Fruit fly (Drosophila melanogaster): ENCODE data around the gene Edem1.
A peak's percentile ranks its signal among the peaks of the same experiment; 100 is the strongest.

Gene Edem1

DNA sequence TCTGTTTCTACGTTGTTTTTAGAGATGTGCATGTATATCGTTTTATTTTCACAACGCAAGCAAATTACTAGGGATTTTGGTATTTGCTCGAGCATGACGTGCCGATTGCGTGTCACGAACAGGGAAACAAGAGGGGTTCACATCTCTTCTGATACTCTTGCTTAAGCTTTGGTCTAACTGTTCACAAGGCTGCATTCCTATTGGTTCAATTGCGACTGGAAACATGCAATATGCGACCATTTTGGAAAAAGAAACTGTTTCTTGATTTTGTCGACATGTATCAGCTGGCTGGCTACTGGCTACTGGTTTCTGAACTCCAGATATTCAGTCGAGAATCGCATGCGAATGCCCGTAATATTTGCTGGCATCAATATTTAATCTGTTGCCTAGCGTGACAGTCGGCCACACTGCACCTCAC lies 28.5 kb downstream of the Edem1 start, which contains the start of gene Coa8 (continued):
- TF ChIP-seq CG11723 (GFP tag; optimal IDR thresholded peaks at IDR 0.05) (no peak), ara (GFP tag; IDR thresholded peaks at IDR 0.05) (no peak), odd (GFP tag; optimal IDR thresholded peaks at IDR 0.05) (no peak), insv (GFP tag; optimal IDR thresholded peaks at IDR 0.05) (peak in 1 of 2 experiments; percentile 25), CG14667 (GFP tag; IDR thresholded peaks at IDR 0.05) (peak; percentile 30; the same call in 1 of the 2 replicates), amos (GFP tag; IDR thresholded peaks at IDR 0.05; ENCODE audit: partially characterized antibody) (peak; percentile 56), NFAT (GFP tag; IDR thresholded peaks at IDR 0.05) (peak; percentile 31; the same call in 1 of the 2 replicates), usp (GFP tag; optimal IDR thresholded peaks at IDR 0.05) (no peak), caup (GFP tag; optimal IDR thresholded peaks at IDR 0.05; ENCODE audit: severe bottlenecking) (peak; percentile 47), sim (GFP tag; IDR thresholded peaks at IDR 0.05) (no peak), mam (GFP tag; optimal IDR thresholded peaks at IDR 0.05) (peak; percentile 40), CG13424 (tag; optimal IDR thresholded peaks at IDR 0.05) (peak; percentile 62), CG13296 (GFP tag; optimal IDR thresholded peaks at IDR 0.05) (peak; percentile 31), bigmax (GFP tag; optimal IDR thresholded peaks at IDR 0.05) (no peak), sisA (GFP tag; IDR thresholded peaks at IDR 0.05) (peak; percentile 40), crp (GFP tag; optimal IDR thresholded peaks at IDR 0.05) (peak in 1 of 2 experiments; percentile 53), Hr51 (GFP tag; optimal IDR thresholded peaks at IDR 0.05) (peak in 1 of 2 experiments; percentile 34), CG9797 (GFP tag; optimal IDR thresholded peaks at IDR 0.05) (peak; percentile 33), Nf-YB (GFP tag; optimal IDR thresholded peaks at IDR 0.05) (peak; percentile 4), CG5953 (GFP tag; IDR thresholded peaks at IDR 0.05) (no peak), Dip3 (GFP tag; optimal IDR thresholded peaks at IDR 0.05) (peak; percentile 33), CG9437 (GFP tag; optimal IDR thresholded peaks at IDR 0.05) (peak; percentile 11), Side (GFP tag; optimal IDR thresholded peaks at IDR 0.05) (no peak), CG9727 (GFP tag; optimal IDR thresholded peaks at IDR 0.05) (no peak), unc-4 (GFP tag; IDR thresholded peaks at IDR 0.05; ENCODE audit: partially characterized antibody) (peak; percentile 28; the same call in 1 of the 2 replicates), danr (GFP tag; IDR thresholded peaks at IDR 0.05) (no peak), Ptx1 (GFP tag; IDR thresholded peaks at IDR 0.05) (peak; percentile 59), YL-1 (GFP tag; optimal IDR thresholded peaks at IDR 0.05) (peak; percentile 10), CG1792 (GFP tag; optimal IDR thresholded peaks at IDR 0.05) (no peak), CG4617 (GFP tag; optimal IDR thresholded peaks at IDR 0.05; ENCODE audit: borderline replicate concordance) (peak; percentile 45), CG6683 (GFP tag; optimal IDR thresholded peaks at IDR 0.05) (no peak), Dbx (GFP tag; IDR thresholded peaks at IDR 0.05) (peak; percentile 62; the same call in 1 of the 3 replicates), C15 (GFP tag; IDR thresholded peaks at IDR 0.05) (no peak), nmo (GFP tag; optimal IDR thresholded peaks at IDR 0.05) (peak; percentile 40), pb (GFP tag; optimal IDR thresholded peaks at IDR 0.05) (no peak), CG10979 (tag; optimal IDR thresholded peaks at IDR 0.05) (no peak), CG7963 (GFP tag; IDR thresholded peaks at IDR 0.05; ENCODE audit: partially characterized antibody) (0 out of 3 replicates have a peak, but pooled peaks have one; percentile 36), scrt (GFP tag; optimal IDR thresholded peaks at IDR 0.05) (no peak), sr (GFP tag; IDR thresholded peaks at IDR 0.05) (no peak), CG8924 (tag; optimal IDR thresholded peaks at IDR 0.05) (peak; percentile 7), Optix (GFP tag; IDR thresholded peaks at IDR 0.05) (0 out of 3 replicates have a peak, but pooled peaks have one; percentile 25), Atf3 (GFP tag; optimal IDR thresholded peaks at IDR 0.05) (peak; percentile 23), CG34376 (GFP tag; optimal IDR thresholded peaks at IDR 0.05) (peak; percentile 30), CG7745 (tag; optimal IDR thresholded peaks at IDR 0.05) (no peak), TFAM (GFP tag; optimal IDR thresholded peaks at IDR 0.05) (no peak), Bgb (GFP tag; IDR thresholded peaks at IDR 0.05; ENCODE audit: partially characterized antibody) (peak; percentile 39; the same call in 1 of the 2 replicates), CG9609 (GFP tag; optimal IDR thresholded peaks at IDR 0.05) (peak; percentile 66), CG11085 (GFP tag; IDR thresholded peaks at IDR 0.05) (0 out of 2 replicates have a peak, but pooled peaks have one; percentile 14), stc (GFP tag; IDR thresholded peaks at IDR 0.05) (no peak), CG8281 (tag; optimal IDR thresholded peaks at IDR 0.05) (no peak)
